Worm (Caenorhabditis elegans): ENCODE measurements around the gene tmd-2.

DNA sequence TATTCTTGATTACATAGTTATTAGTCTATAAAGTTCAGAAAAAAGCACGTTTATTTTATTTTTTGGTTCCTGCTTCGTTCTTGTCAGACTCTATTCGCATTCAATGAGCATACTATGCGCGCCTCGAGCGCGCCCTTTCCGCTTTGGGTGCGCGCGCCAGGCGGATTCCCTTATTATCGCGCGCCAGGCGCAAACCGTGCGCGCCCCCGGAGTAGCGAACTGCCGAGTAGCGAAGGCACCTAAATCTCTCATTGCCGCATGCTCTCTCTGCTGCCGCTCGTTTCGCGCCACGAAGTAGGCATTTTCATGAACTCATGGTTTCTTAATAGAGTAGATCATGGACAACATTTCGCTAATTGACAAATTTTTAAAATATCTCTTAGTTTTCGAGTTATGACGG is 7.4 kb upstream of the tmd-2 start:
- no peak for TF ChIP-seq him-1 (tag; optimal IDR thresholded peaks at IDR 0.05)
- TF ChIP-seq dao-5 (tag; optimal IDR thresholded peaks at IDR 0.05), result no peak
- TF ChIP-seq W03F9.2 (tag; optimal IDR thresholded peaks at IDR 0.05), result no peak
